Fruit fly (Drosophila melanogaster): ENCODE measurements around the gene Tango6.
A peak's percentile ranks its signal among the peaks of the same experiment; 100 is the strongest.

The Tango6 gene

dm6 chr2L:19002959-19003371 is 34.1 kb downstream of the Tango6 start, which contains the start of gene CG31793 (continued):
- TF ChIP-seq tx (GFP tag; optimal IDR thresholded peaks at IDR 0.05) (no peak), ci (GFP tag; IDR thresholded peaks at IDR 0.05) (peak; percentile 59; the same call in 2 of the 3 replicates), dan (GFP tag; IDR thresholded peaks at IDR 0.05) (no peak), CG13296 (GFP tag; optimal IDR thresholded peaks at IDR 0.05) (peak; percentile 76), mld (GFP tag; IDR thresholded peaks at IDR 0.05; ENCODE audit: partially characterized antibody) (no peak), unc-4 (GFP tag; IDR thresholded peaks at IDR 0.05; ENCODE audit: partially characterized antibody) (no peak), H15 (GFP tag; IDR thresholded peaks at IDR 0.05) (no peak), CG2120 (GFP tag; optimal IDR thresholded peaks at IDR 0.05) (peak; percentile 33), Jarid2 (GFP tag; optimal IDR thresholded peaks at IDR 0.05) (no peak), sisA (GFP tag; IDR thresholded peaks at IDR 0.05) (no peak), Usf (GFP tag; optimal IDR thresholded peaks at IDR 0.05) (no peak), CG17612 (GFP tag; IDR thresholded peaks at IDR 0.05) (no peak), Mad (GFP tag; optimal IDR thresholded peaks at IDR 0.05) (no peak), CG33557 (GFP tag; optimal IDR thresholded peaks at IDR 0.05) (no peak), danr (GFP tag; IDR thresholded peaks at IDR 0.05) (no peak), sd (tag; optimal IDR thresholded peaks at IDR 0.05) (peak; percentile 34), CG12744 (GFP tag; optimal IDR thresholded peaks at IDR 0.05) (no peak), CG14014 (GFP tag; IDR thresholded peaks at IDR 0.05) (peak; percentile 56; the same call in 1 of the 2 replicates), yki (optimal IDR thresholded peaks at IDR 0.05) (no peak), sc (optimal IDR thresholded peaks at IDR 0.05) (no peak), sc (GFP tag; optimal IDR thresholded peaks at IDR 0.05) (no peak), unpg (GFP tag; optimal IDR thresholded peaks at IDR 0.05) (peak; percentile 70), Sox100B (GFP tag; optimal IDR thresholded peaks at IDR 0.05) (peak; percentile 41), gcm2 (GFP tag; optimal IDR thresholded peaks at IDR 0.05) (no peak), gfzf (GFP tag; optimal IDR thresholded peaks at IDR 0.05) (no peak), CG4360 (GFP tag; IDR thresholded peaks at IDR 0.05) (no peak), Camta (GFP tag; optimal IDR thresholded peaks at IDR 0.05) (no peak), Hr78 (GFP tag; optimal IDR thresholded peaks at IDR 0.05) (no peak), CG9797 (GFP tag; optimal IDR thresholded peaks at IDR 0.05) (no peak), salm (tag; optimal IDR thresholded peaks at IDR 0.05) (no peak), sqz (GFP tag; optimal IDR thresholded peaks at IDR 0.05) (no peak), CG10366 (GFP tag; IDR thresholded peaks at IDR 0.05) (0 out of 2 replicates have a peak, but pooled peaks have one; percentile 24), en (GFP tag; optimal IDR thresholded peaks at IDR 0.05) (no peak), CG4424 (GFP tag; optimal IDR thresholded peaks at IDR 0.05) (peak; percentile 23), CG9876 (GFP tag; optimal IDR thresholded peaks at IDR 0.05) (no peak), CG1602 (GFP tag; optimal IDR thresholded peaks at IDR 0.05) (peak; percentile 3), Sox102F (GFP tag; optimal IDR thresholded peaks at IDR 0.05) (peak; percentile 58), tup (GFP tag; optimal IDR thresholded peaks at IDR 0.05) (no peak), Gsc (GFP tag; IDR thresholded peaks at IDR 0.05) (no peak), seq (GFP tag; IDR thresholded peaks at IDR 0.05) (no peak), CG10979 (tag; optimal IDR thresholded peaks at IDR 0.05) (no peak), CG32772 (GFP tag; IDR thresholded peaks at IDR 0.05) (no peak), CG4854 (GFP tag; optimal IDR thresholded peaks at IDR 0.05) (no peak), pb (GFP tag; optimal IDR thresholded peaks at IDR 0.05) (no peak), Nf-YC (tag; optimal IDR thresholded peaks at IDR 0.05) (peak; percentile 53), NC2α (GFP tag; optimal IDR thresholded peaks at IDR 0.05) (no peak), Bteb2 (GFP tag; optimal IDR thresholded peaks at IDR 0.05) (no peak), CG9437 (GFP tag; optimal IDR thresholded peaks at IDR 0.05) (peak; percentile 40), disco-r (GFP tag; optimal IDR thresholded peaks at IDR 0.05) (no peak), CG30403 (GFP tag; optimal IDR thresholded peaks at IDR 0.05) (peak; percentile 50), Hr39 (optimal IDR thresholded peaks at IDR 0.05) (no peak), CG10147 (GFP tag; optimal IDR thresholded peaks at IDR 0.05) (peak; percentile 67), cwo (GFP tag; optimal IDR thresholded peaks at IDR 0.05) (peak; percentile 73)
